Worm (Caenorhabditis elegans): ENCODE data around the gene Y46G5A.29.

Gene Y46G5A.29

ce11 chrII:12816412-12817146 is 39.4 kb upstream of the Y46G5A.29 start, which contains the start of gene acl-7:
Gene acl-7 (minus strand): TSS chrII:12816462.
- TF ChIP-seq syd-9 (tag; optimal IDR thresholded peaks at IDR 0.05) (no peak), elt-2 (tag; optimal IDR thresholded peaks at IDR 0.05) (peak; percentile 44)

- TF ChIP-seq mec-3 (tag; optimal IDR thresholded peaks at IDR 0.05; ENCODE audit: borderline replicate concordance) (no peak), pat-9 (tag; optimal IDR thresholded peaks at IDR 0.05) (no peak), dmd-4 (tag; optimal IDR thresholded peaks at IDR 0.05; ENCODE audit: borderline replicate concordance) (no peak), K09A11.1 (tag; optimal IDR thresholded peaks at IDR 0.05; ENCODE audit: insufficient read depth) (no peak), ceh-14 (tag; optimal IDR thresholded peaks at IDR 0.05) (no peak), ceh-19 (GFP tag; optimal IDR thresholded peaks at IDR 0.05) (no peak), ceh-30 (tag; optimal IDR thresholded peaks at IDR 0.05) (no peak), hlh-13 (GFP tag; optimal IDR thresholded peaks at IDR 0.05) (no peak), elt-4 (tag; optimal IDR thresholded peaks at IDR 0.05) (no peak), rnt-1 (tag; optimal IDR thresholded peaks at IDR 0.05) (no peak), lin-11 (tag; optimal IDR thresholded peaks at IDR 0.05) (no peak), odd-2 (tag; optimal IDR thresholded peaks at IDR 0.05) (no peak), pha-2 (tag; optimal IDR thresholded peaks at IDR 0.05) (no peak), ets-4 (tag; optimal IDR thresholded peaks at IDR 0.05) (no peak), tbx-7 (tag; optimal IDR thresholded peaks at IDR 0.05) (no peak), ceh-6 (GFP tag; optimal IDR thresholded peaks at IDR 0.05) (no peak), C38D4.7 (GFP tag; optimal IDR thresholded peaks at IDR 0.05) (no peak), ceh-9 (tag; optimal IDR thresholded peaks at IDR 0.05) (no peak), ref-2 (tag; optimal IDR thresholded peaks at IDR 0.05) (no peak)
Observed at ce11 chrII:12818488-12818887, 37.5 kb upstream of the Y46G5A.29 start, which contains the start of gene Y46G5A.22. Gene Y46G5A.22 (minus strand): TSS chrII:12818588.

- TF ChIP-seq elt-4 (tag; optimal IDR thresholded peaks at IDR 0.05) (no peak), lin-11 (tag; optimal IDR thresholded peaks at IDR 0.05) (no peak), ceh-31 (tag; optimal IDR thresholded peaks at IDR 0.05) (no peak), tbx-2 (tag; optimal IDR thresholded peaks at IDR 0.05) (no peak), ztf-16 (tag; optimal IDR thresholded peaks at IDR 0.05) (no peak)
Observed at ce11 chrII:12819979-12820378, 36.0 kb upstream of the Y46G5A.29 start.

- no peak for TF ChIP-seq lin-11 (tag; optimal IDR thresholded peaks at IDR 0.05)
- TF ChIP-seq elt-2 (tag; optimal IDR thresholded peaks at IDR 0.05) = peak; percentile 94
Observed at ce11 chrII:12823437-12823836, 32.6 kb upstream of the Y46G5A.29 start, which contains the start of gene Y46G5A.36. Gene Y46G5A.36 (plus strand): TSS chrII:12823679.

ce11 chrII:12824463-12824862 is 31.5 kb upstream of the Y46G5A.29 start:
- TF ChIP-seq fkh-6 (tag; optimal IDR thresholded peaks at IDR 0.05) (no peak), unc-55 (GFP tag; optimal IDR thresholded peaks at IDR 0.05) (no peak), dmd-4 (tag; optimal IDR thresholded peaks at IDR 0.05; ENCODE audit: borderline replicate concordance) (no peak), tbx-7 (tag; optimal IDR thresholded peaks at IDR 0.05) (no peak), dve-1 (tag; optimal IDR thresholded peaks at IDR 0.05) (peak; percentile 96), sox-4 (tag; optimal IDR thresholded peaks at IDR 0.05) (peak; percentile 10), ceh-24 (tag; optimal IDR thresholded peaks at IDR 0.05) (no peak), ahr-1 (tag; optimal IDR thresholded peaks at IDR 0.05) (no peak), C38D4.7 (GFP tag; optimal IDR thresholded peaks at IDR 0.05) (no peak), hlh-6 (tag; optimal IDR thresholded peaks at IDR 0.05) (peak; percentile 71), ceh-19 (GFP tag; optimal IDR thresholded peaks at IDR 0.05) (no peak), ceh-14 (tag; optimal IDR thresholded peaks at IDR 0.05) (no peak), eyg-1 (tag; optimal IDR thresholded peaks at IDR 0.05) (no peak)

Data from whole organism, late embryonic.